Fruit fly (Drosophila melanogaster): Measurements from ENCODE around the gene kuz.

The kuz gene

DNA sequence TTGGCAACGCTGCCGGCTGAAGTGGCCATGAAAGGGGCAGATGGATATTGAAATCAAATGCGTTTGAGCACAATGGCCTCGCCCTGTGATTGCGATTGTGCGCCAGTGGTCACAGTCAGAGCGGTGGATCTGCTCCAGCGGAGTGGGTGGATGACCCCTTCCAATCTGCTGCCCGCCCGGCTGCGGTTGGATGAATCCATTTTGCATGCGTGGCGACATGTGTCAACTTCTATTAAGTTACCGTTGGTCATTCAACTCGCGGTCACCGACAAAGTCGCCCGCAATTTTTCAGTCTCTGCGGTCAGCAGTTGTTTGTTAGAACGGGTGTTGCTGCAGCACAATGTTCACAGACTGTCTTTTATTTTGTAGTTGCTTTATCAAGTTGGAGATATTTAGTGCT, 65.7 kb downstream of the kuz start:
- TF ChIP-seq sens (GFP tag) (peak; percentile 7), ci (GFP tag; IDR thresholded peaks at IDR 0.05) (0 out of 3 replicates have a peak, but pooled peaks have one; percentile 6), Fer2 (tag; optimal IDR thresholded peaks at IDR 0.05) (no peak)

DNA sequence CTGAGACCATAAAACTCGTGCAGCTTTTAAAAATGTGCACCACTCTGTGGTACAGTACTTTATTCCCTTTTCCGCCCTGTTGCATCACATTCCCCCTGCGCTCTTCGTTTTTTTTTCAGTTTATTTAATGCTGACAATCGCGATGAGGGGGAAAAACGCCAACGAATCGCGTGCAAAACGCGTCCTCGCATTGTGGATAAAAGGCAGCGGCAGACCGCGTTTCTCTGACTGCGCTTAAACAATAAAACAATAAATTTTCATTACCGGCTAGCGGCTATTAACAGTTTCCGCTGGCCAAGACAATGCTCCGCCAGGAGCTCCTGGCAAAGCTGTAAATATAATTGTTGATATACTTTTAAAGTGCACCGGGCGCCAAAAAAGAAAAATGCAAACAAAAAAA, 80.0 kb downstream of the kuz start:
- TF ChIP-seq CG6654 (GFP tag; optimal IDR thresholded peaks at IDR 0.05), result no peak
- TF ChIP-seq CG8359 (GFP tag; optimal IDR thresholded peaks at IDR 0.05; ENCODE audit: borderline replicate concordance), result peak; percentile 95
- TF ChIP-seq fd3F (GFP tag; optimal IDR thresholded peaks at IDR 0.05), result no peak
- peak; percentile 21 for TF ChIP-seq sens (GFP tag)
- TF ChIP-seq CG4617 (GFP tag; optimal IDR thresholded peaks at IDR 0.05; ENCODE audit: borderline replicate concordance), result no peak

DNA sequence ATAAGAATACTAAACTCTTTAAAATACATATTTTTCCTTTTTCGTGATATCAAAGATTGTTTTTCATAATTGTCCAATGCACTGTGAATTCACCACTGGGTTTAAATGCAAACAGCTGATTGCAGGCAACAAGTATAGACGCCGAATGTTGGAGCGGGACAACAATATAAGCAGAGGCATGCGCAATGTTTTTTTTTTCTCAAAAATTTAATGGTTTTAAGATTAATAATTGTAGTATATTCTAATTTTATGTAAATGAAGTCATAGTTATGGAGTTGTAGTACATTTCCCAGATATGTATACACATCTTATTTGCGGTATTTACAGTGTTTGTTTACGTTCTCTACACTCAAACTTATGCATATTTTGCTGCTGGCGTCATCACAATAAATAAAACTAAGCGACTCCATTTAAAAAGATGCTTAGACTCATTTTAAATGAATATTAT, 90.6 kb downstream of the kuz start:
- TF ChIP-seq bcd (GFP tag; optimal IDR thresholded peaks at IDR 0.05), result no peak
- peak; percentile 56 for TF ChIP-seq sqz (GFP tag; optimal IDR thresholded peaks at IDR 0.05)
- peak; percentile 22 to 87 for TF ChIP-seq crp (GFP tag; optimal IDR thresholded peaks at IDR 0.05)
- TF ChIP-seq knrl (GFP tag; IDR thresholded peaks at IDR 0.05; ENCODE audit: partially characterized antibody), result no peak
- TF ChIP-seq trh (GFP tag; optimal IDR thresholded peaks at IDR 0.05), result no peak
- no peak for TF ChIP-seq dimm (GFP tag; IDR thresholded peaks at IDR 0.05)
- TF ChIP-seq Ravus (GFP tag; IDR thresholded peaks at IDR 0.05), result no peak
- TF ChIP-seq CG12769 (tag; optimal IDR thresholded peaks at IDR 0.05), result no peak
- no peak for TF ChIP-seq maf-S (GFP tag; optimal IDR thresholded peaks at IDR 0.05)
- TF ChIP-seq CG10321 (GFP tag; IDR thresholded peaks at IDR 0.05), result peak; percentile 94
- TF ChIP-seq stwl (tag; optimal IDR thresholded peaks at IDR 0.05), result peak; percentile 6
- TF ChIP-seq lola (GFP tag; optimal IDR thresholded peaks at IDR 0.05), result no peak
- TF ChIP-seq ap (GFP tag; IDR thresholded peaks at IDR 0.05), result no peak
- no peak for TF ChIP-seq wek (GFP tag; optimal IDR thresholded peaks at IDR 0.05)
- TF ChIP-seq ind (GFP tag; optimal IDR thresholded peaks at IDR 0.05), result no peak
- no peak for TF ChIP-seq Vsx1 (GFP tag; optimal IDR thresholded peaks at IDR 0.05)
- no peak for TF ChIP-seq so (GFP tag; IDR thresholded peaks at IDR 0.05)
- TF ChIP-seq CG14710 (tag; optimal IDR thresholded peaks at IDR 0.05), result no peak
- TF ChIP-seq gsb (GFP tag; IDR thresholded peaks at IDR 0.05), result no peak
- no peak for TF ChIP-seq gsb-n (tag; optimal IDR thresholded peaks at IDR 0.05)
- TF ChIP-seq kah (GFP tag; optimal IDR thresholded peaks at IDR 0.05), result peak; percentile 80
- TF ChIP-seq Nf-YB (GFP tag; optimal IDR thresholded peaks at IDR 0.05), result no peak
- TF ChIP-seq lbe (GFP tag; optimal IDR thresholded peaks at IDR 0.05), result peak; percentile 42
- TF ChIP-seq CG17385 (GFP tag; optimal IDR thresholded peaks at IDR 0.05), result no peak
- no peak for TF ChIP-seq dan (GFP tag; IDR thresholded peaks at IDR 0.05)
- TF ChIP-seq chinmo (GFP tag; IDR thresholded peaks at IDR 0.05; ENCODE audit: partially characterized antibody), result no peak
- no peak for TF ChIP-seq pnt (GFP tag; optimal IDR thresholded peaks at IDR 0.05)
- no peak for TF ChIP-seq CG11504 (tag; optimal IDR thresholded peaks at IDR 0.05)
- no peak for TF ChIP-seq CG3838 (GFP tag; optimal IDR thresholded peaks at IDR 0.05)
- TF ChIP-seq abd-A (tag; optimal IDR thresholded peaks at IDR 0.05), result no peak
- no peak for TF ChIP-seq wor (GFP tag; IDR thresholded peaks at IDR 0.05)
- no peak for TF ChIP-seq CG9727 (GFP tag; optimal IDR thresholded peaks at IDR 0.05)
- peak; percentile 38 for TF ChIP-seq CG4617 (GFP tag; optimal IDR thresholded peaks at IDR 0.05; ENCODE audit: borderline replicate concordance)
- no peak for TF ChIP-seq sim (GFP tag; IDR thresholded peaks at IDR 0.05)
- no peak for TF ChIP-seq Hand (GFP tag; optimal IDR thresholded peaks at IDR 0.05)
- TF ChIP-seq CG12236 (GFP tag; optimal IDR thresholded peaks at IDR 0.05), result no peak
- TF ChIP-seq HLH4C (GFP tag; IDR thresholded peaks at IDR 0.05; ENCODE audit: partially characterized antibody), result no peak
- no peak for TF ChIP-seq CG12299 (tag; optimal IDR thresholded peaks at IDR 0.05)
- no peak for TF ChIP-seq aop (GFP tag; IDR thresholded peaks at IDR 0.05)
- no peak for TF ChIP-seq Ets65A (GFP tag)
- peak; percentile 10; the same call in 1 of the 2 replicates for TF ChIP-seq onecut (GFP tag; IDR thresholded peaks at IDR 0.05)
